Worm (Caenorhabditis elegans) whole organism, L4 larva: ENCODE data around the gene F56D6.9.

Experiments
- F10B5.3 ChIP-seq: sonication (generic microtip); optimal IDR thresholded peaks from 2 replicates; lab custom pipeline; 2016; ENCODE audit warnings: mild to moderate bottlenecking, missing genetic modification characterization, missing compliant biosample characterization
- F37D6.2 ChIP-seq: sonication (generic microtip); optimal IDR thresholded peaks from 2 replicates; lab custom pipeline; 2016; ENCODE audit warnings: mild to moderate bottlenecking, missing genetic modification characterization, missing compliant biosample characterization
- F44E2.7 ChIP-seq: fragments of 200-800 bp; sonication (Bioruptor generic); IDR thresholded peaks from 2 replicates; pipeline ENCODE4 v2.1.2; 2022; ENCODE audit warnings: missing genetic modification characterization, missing compliant biosample characterization
- F49E8.2 ChIP-seq: sonication (generic microtip); optimal IDR thresholded peaks from 2 replicates; lab custom pipeline; 2016; ENCODE audit warnings: missing compliant biosample characterization, mild to moderate bottlenecking, missing genetic modification characterization, borderline replicate concordance
- T20F7.1 ChIP-seq: fragments of 200-800 bp; sonication (Bioruptor generic); optimal IDR thresholded peaks from 2 replicates; lab custom pipeline; 2018; ENCODE audit warnings: mild to moderate bottlenecking, missing genetic modification characterization, missing compliant biosample characterization
- Y48G9A.11 ChIP-seq: fragments of 200-800 bp; sonication (Bioruptor generic); IDR thresholded peaks from 2 replicates; pipeline ENCODE4 v1.3.6; 2022; ENCODE audit warnings: missing genetic modification reagents, missing genetic modification characterization, missing compliant biosample characterization
- aha-1 ChIP-seq: fragments of 150-350 bp; peaks from one replicate; lab custom pipeline; 2014; ENCODE audit warnings: missing biosample characterization, missing genetic modification characterization
- aly-2 ChIP-seq: sonication (generic microtip); optimal IDR thresholded peaks from 2 replicates; lab custom pipeline; 2018; ENCODE audit warnings: missing biosample characterization, missing genetic modification characterization
- ama-1 ChIP-seq: fragments of 150-350 bp; optimal IDR thresholded peaks from 2 replicates; lab custom pipeline; 2014; ENCODE audit warnings: inconsistent platforms, mixed read lengths
- attf-4 ChIP-seq: sonication (generic microtip); optimal IDR thresholded peaks from 3 replicates; lab custom pipeline; 2017; ENCODE audit warnings: missing biosample characterization, missing genetic modification characterization
- ceh-32 ChIP-seq: sonication (generic microtip); optimal IDR thresholded peaks from 2 replicates; lab custom pipeline; 2016; ENCODE audit warnings: mild to moderate bottlenecking, missing genetic modification characterization, missing compliant biosample characterization; ENCODE audit not compliant: poor library complexity
- ceh-44 ChIP-seq: fragments of 200-800 bp; sonication (Bioruptor generic); IDR thresholded peaks from 2 replicates; pipeline ENCODE4 v1.3.6; 2022; ENCODE audit warnings: missing genetic modification reagents, missing genetic modification characterization, missing compliant biosample characterization
- ceh-82 ChIP-seq: sonication (generic microtip); optimal IDR thresholded peaks from 2 replicates; lab custom pipeline; 2017; ENCODE audit warnings: missing biosample characterization, missing genetic modification characterization
- cey-2 ChIP-seq: sonication (generic microtip); optimal IDR thresholded peaks from 3 replicates; lab custom pipeline; 2017; ENCODE audit warnings: missing genetic modification characterization, mild to moderate bottlenecking, missing compliant biosample characterization, antibody characterized with exemption, borderline replicate concordance; ENCODE audit not compliant: insufficient read depth
- daf-12 ChIP-seq: fragments of 150-350 bp; optimal IDR thresholded peaks from 2 replicates; lab custom pipeline; 2014; ENCODE audit warnings: missing biosample characterization, missing genetic modification reagents, missing genetic modification characterization
- daf-8 ChIP-seq: fragments of 200-800 bp; sonication (Bioruptor generic); IDR thresholded peaks from 2 replicates; pipeline ENCODE4 v1.3.6; 2022; ENCODE audit warnings: missing genetic modification characterization, missing compliant biosample characterization
- dmd-6 ChIP-seq: fragments of 200-800 bp; sonication (Bioruptor generic); IDR thresholded peaks from 2 replicates; pipeline ENCODE4 v1.3.6; 2022; ENCODE audit warnings: missing genetic modification reagents, missing genetic modification characterization, missing compliant biosample characterization
- dmd-8 ChIP-seq: fragments of 200-800 bp; sonication (Bioruptor generic); IDR thresholded peaks from 2 replicates; pipeline ENCODE4 v1.3.6; 2022; ENCODE audit warnings: missing genetic modification characterization, missing compliant biosample characterization
- dmd-9 ChIP-seq: fragments of 200-800 bp; sonication (Bioruptor generic); IDR thresholded peaks from 2 replicates; pipeline ENCODE4 v1.3.6; 2022; ENCODE audit warnings: missing genetic modification reagents, missing genetic modification characterization, missing compliant biosample characterization
- dve-1 ChIP-seq: sonication (generic microtip); optimal IDR thresholded peaks from 2 replicates; lab custom pipeline; 2017; ENCODE audit warnings: antibody characterized with exemption, mild to moderate bottlenecking, missing genetic modification characterization, missing compliant biosample characterization; ENCODE audit not compliant: insufficient read depth
- fkh-10 ChIP-seq: fragments of 150-350 bp; optimal IDR thresholded peaks from 2 replicates; lab custom pipeline; 2014; ENCODE audit warnings: missing biosample characterization, missing genetic modification reagents, missing genetic modification characterization
- fos-1 ChIP-seq: fragments of 150-350 bp; optimal IDR thresholded peaks from 2 replicates; lab custom pipeline; 2014; ENCODE audit warnings: missing biosample characterization, missing genetic modification characterization
- gei-8 ChIP-seq: fragments of 200-800 bp; sonication (Bioruptor generic); optimal IDR thresholded peaks from 2 replicates; lab custom pipeline; 2018; ENCODE audit warnings: mild to moderate bottlenecking, missing genetic modification characterization, missing compliant biosample characterization
- hlh-11 ChIP-seq: fragments of 200-800 bp; sonication (Bioruptor generic); optimal IDR thresholded peaks from 2 replicates; lab custom pipeline; 2018; ENCODE audit warnings: mild to moderate bottlenecking, missing genetic modification characterization, missing compliant biosample characterization
- hlh-30 ChIP-seq: sonication (generic microtip); optimal IDR thresholded peaks from 2 replicates; lab custom pipeline; 2017; ENCODE audit warnings: antibody characterized with exemption, mild to moderate bottlenecking, missing genetic modification characterization, missing compliant biosample characterization; ENCODE audit not compliant: insufficient read depth
- lim-7 ChIP-seq: fragments of 200-800 bp; sonication (Bioruptor generic); IDR thresholded peaks from 2 replicates; pipeline ENCODE4 v1.3.6; 2022; ENCODE audit warnings: missing genetic modification characterization, missing compliant biosample characterization
- lin-1 ChIP-seq: fragments of 200-800 bp; sonication (Bioruptor generic); IDR thresholded peaks from 2 replicates; pipeline ENCODE4 v1.3.6; 2022; ENCODE audit warnings: missing genetic modification reagents, missing genetic modification characterization, missing compliant biosample characterization
- lin-13 ChIP-seq: fragments of 150-350 bp; optimal IDR thresholded peaks from 2 replicates; lab custom pipeline; 2014; ENCODE audit warnings: missing biosample characterization, missing genetic modification reagents, missing genetic modification characterization
- lin-29 ChIP-seq: fragments of 200-800 bp; sonication (Bioruptor generic); IDR thresholded peaks from 2 replicates; pipeline ENCODE4 v1.3.6; 2022; ENCODE audit warnings: missing genetic modification reagents, missing genetic modification characterization, missing compliant biosample characterization
- lsy-2 ChIP-seq, 2 experiments: fragments of 150-350 bp in 1 of 2; sonication (generic microtip) in 1 of 2; optimal IDR thresholded peaks; 2 replicates each; lab custom pipeline; 2014 to 2017; ENCODE audit warnings: missing biosample characterization in 2 of 2, missing genetic modification characterization in 2 of 2
- mdt-29 ChIP-seq: fragments of 200-800 bp; sonication (Bioruptor generic); IDR thresholded peaks from 2 replicates; pipeline ENCODE4 v1.3.6; 2022; ENCODE audit warnings: missing genetic modification reagents, missing genetic modification characterization, missing compliant biosample characterization
- mep-1 ChIP-seq: fragments of 150-350 bp; sonication (generic microtip); optimal IDR thresholded peaks from 3 replicates; lab custom pipeline; 2014; ENCODE audit warnings: missing biosample characterization, missing genetic modification characterization
- nhr-102 ChIP-seq: sonication (generic microtip); optimal IDR thresholded peaks from 2 replicates; lab custom pipeline; 2016; ENCODE audit warnings: mild to moderate bottlenecking, missing genetic modification characterization, moderate library complexity, missing compliant biosample characterization
- nhr-28 ChIP-seq: fragments of 150-350 bp; optimal IDR thresholded peaks from 2 replicates; lab custom pipeline; 2014; ENCODE audit warnings: missing biosample characterization, missing genetic modification characterization
- nhr-42 ChIP-seq: fragments of 200-800 bp; sonication (Bioruptor generic); IDR thresholded peaks from 2 replicates; pipeline ENCODE4 v1.3.6; 2022; ENCODE audit warnings: missing genetic modification characterization, missing compliant biosample characterization
- nhr-48 ChIP-seq: sonication (generic microtip); optimal IDR thresholded peaks from 2 replicates; lab custom pipeline; 2016; ENCODE audit warnings: mild to moderate bottlenecking, missing genetic modification characterization, missing compliant biosample characterization
- pqm-1 ChIP-seq: sonication (generic microtip); optimal IDR thresholded peaks from 2 replicates; lab custom pipeline; 2017; ENCODE audit warnings: missing biosample characterization, missing genetic modification characterization
- rbr-2 ChIP-seq: sonication (generic microtip); optimal IDR thresholded peaks from 2 replicates; lab custom pipeline; 2016; ENCODE audit warnings: missing genotype, missing genetic modification characterization, missing compliant biosample characterization
- saeg-2 ChIP-seq: fragments of 200-800 bp; sonication (Bioruptor generic); IDR thresholded peaks from 2 replicates; pipeline ENCODE4 v1.3.6; 2022; ENCODE audit warnings: missing genetic modification reagents, missing genetic modification characterization, missing compliant biosample characterization
- skn-1 ChIP-seq: fragments of 150-350 bp; optimal IDR thresholded peaks from 2 replicates; lab custom pipeline; 2014; ENCODE audit warnings: missing biosample characterization, missing genetic modification characterization
- tag-97 ChIP-seq: fragments of 200-800 bp; sonication (Bioruptor generic); IDR thresholded peaks from 2 replicates; pipeline ENCODE4 v1.3.6; 2022; ENCODE audit warnings: missing genetic modification characterization, missing compliant biosample characterization
- tra-1 ChIP-seq: fragments of 200-800 bp; sonication (Bioruptor generic); IDR thresholded peaks from 2 replicates; pipeline ENCODE4 v1.3.6; 2022; ENCODE audit warnings: missing genetic modification reagents, missing genetic modification characterization, missing compliant biosample characterization
- unc-62 ChIP-seq, 3 experiments: fragments of 150-350 bp in 1 of 3; sonication (generic microtip); optimal IDR thresholded peaks in 2 of 3; peaks in 1 of 3; 1 replicate in 1 of 3; 2 replicates in 2 of 3; lab custom pipeline; 2014 to 2017; ENCODE audit warnings: missing biosample characterization in 3 of 3, missing genetic modification characterization in 3 of 3, missing genetic modification reagents in 3 of 3, missing genotype in 1 of 3
- vab-7 ChIP-seq: fragments of 200-800 bp; sonication (Bioruptor generic); IDR thresholded peaks from 2 replicates; pipeline ENCODE4 v1.3.6; 2022; ENCODE audit warnings: missing genetic modification reagents, missing genetic modification characterization, missing compliant biosample characterization
- zfp-2 ChIP-seq: sonication (generic microtip); optimal IDR thresholded peaks from 2 replicates; lab custom pipeline; 2016; ENCODE audit warnings: mild to moderate bottlenecking, missing genetic modification characterization, missing compliant biosample characterization
- zip-2 ChIP-seq: fragments of 150-350 bp; optimal IDR thresholded peaks from 2 replicates; lab custom pipeline; 2014; ENCODE audit warnings: missing biosample characterization, missing genetic modification characterization
- ztf-11 ChIP-seq: fragments of 150-350 bp; optimal IDR thresholded peaks from 2 replicates; lab custom pipeline; 2014; ENCODE audit warnings: missing biosample characterization, missing genetic modification characterization

The F56D6.9 gene

DNA sequence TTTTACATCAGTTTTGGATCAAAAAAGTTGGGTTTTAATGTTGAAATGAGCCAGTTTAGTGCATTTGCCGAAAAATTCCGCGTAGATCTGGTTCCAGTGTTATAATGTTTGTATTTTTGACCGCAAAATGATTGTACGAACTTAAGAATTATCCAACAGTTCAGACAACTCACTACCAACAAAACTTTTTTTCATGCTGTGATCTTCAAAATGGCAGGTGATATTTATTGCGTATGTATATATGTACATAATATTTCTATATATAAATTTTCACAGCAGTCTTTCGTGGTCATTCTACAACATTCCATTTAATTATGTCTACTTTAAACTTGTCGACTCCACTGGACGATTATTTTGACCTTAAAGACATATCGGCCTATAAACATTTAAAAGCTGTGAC lies 23.2 kb downstream of the F56D6.9 start, which contains the start of gene srz-20:
TSS of gene srz-20 (plus strand) at position 301 of the 400 bp plus-strand sequence.
- TF ChIP-seq nhr-28 (tag; lab: Kevin White, UChicago) (no peak), daf-8 (no peak), fkh-10 (GFP tag; lab: Kevin White, UChicago) (no peak), nhr-48 (tag; lab: Kevin White, UChicago) (no peak), lsy-2 (tag; optimal IDR thresholded peaks at IDR 0.05; lab: Kevin White, UChicago) (no peak), T20F7.1 (no peak), zfp-2 (tag; lab: Kevin White, UChicago) (no peak), dmd-8 (GFP tag; lab: Robert Waterston, UW) (no peak), dmd-6 (GFP tag; lab: Robert Waterston, UW) (no peak), ama-1 (lab: Kevin White, UChicago) (no peak), F44E2.7 (GFP tag; lab: Robert Waterston, UW) (no peak), lin-13 (no peak), skn-1 (tag; lab: Kevin White, UChicago) (no peak), Y48G9A.11 (no peak), ztf-11 (tag; lab: Kevin White, UChicago) (no peak), hlh-30 (tag; lab: Kevin White, UChicago) (no peak), saeg-2 (no peak)

DNA sequence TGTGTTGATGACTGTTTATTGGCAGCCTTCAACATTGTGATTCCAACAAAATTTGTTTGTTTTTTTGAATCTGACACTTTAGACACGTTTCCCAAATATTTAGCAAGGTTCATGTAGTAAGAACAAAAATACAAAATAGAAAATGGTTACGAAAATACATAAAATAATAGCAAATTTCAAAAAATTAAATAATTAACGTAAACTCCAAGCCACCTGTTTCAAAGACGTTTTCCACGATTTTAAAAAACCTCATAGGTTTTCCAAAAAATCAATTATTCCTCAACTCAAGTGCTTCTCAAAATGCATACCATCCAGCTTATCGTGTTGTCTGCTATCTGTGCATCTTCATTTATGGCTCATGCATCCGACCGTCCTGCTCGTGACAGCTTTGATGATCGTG lies 25.3 kb downstream of the F56D6.9 start, which contains the start of gene F56D6.14:
TSS of gene F56D6.14 (plus strand) at position 301 of the 400 bp plus-strand sequence.
- TF ChIP-seq unc-62 (GFP tag; optimal IDR thresholded peaks at IDR 0.05 in 1 of 2; lab: Kevin White, UChicago) (peak in 1 of 2 experiments; percentile 73), unc-62 (tag; optimal IDR thresholded peaks at IDR 0.05; lab: Kevin White, UChicago) (no peak), ceh-82 (no peak)

DNA sequence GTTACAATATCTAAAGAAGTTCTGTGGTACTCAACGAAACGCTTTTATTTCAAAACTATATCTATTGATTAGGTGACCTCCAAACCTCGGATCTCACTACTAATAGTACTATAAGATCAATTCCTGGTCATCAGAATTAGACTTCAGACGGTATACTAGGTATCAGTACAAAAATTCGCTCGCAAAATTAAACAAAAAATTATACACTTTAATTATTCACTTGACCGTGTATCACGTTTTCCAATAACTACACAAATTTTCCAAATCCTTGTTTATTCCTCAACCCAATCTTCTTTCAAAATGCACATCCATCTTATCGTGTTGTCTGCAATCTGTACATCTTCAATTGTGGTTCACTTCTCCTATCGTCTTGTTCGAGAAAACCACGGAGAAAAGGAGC lies 26.0 kb downstream of the F56D6.9 start, which contains the start of gene F56D6.23:
TSS of gene F56D6.23 (plus strand) at position 301 of the 400 bp plus-strand sequence.
- TF ChIP-seq ceh-32: no peak
- TF ChIP-seq fos-1 (tag; lab: Kevin White, UChicago): no peak
- TF ChIP-seq F37D6.2 (tag; lab: Kevin White, UChicago): no peak
- TF ChIP-seq hlh-11 (tag; lab: Kevin White, UChicago): no peak
- TF ChIP-seq mdt-29: no peak
- no peak for TF ChIP-seq aly-2 (tag; lab: Kevin White, UChicago)
- no peak for TF ChIP-seq cey-2 (tag; lab: Kevin White, UChicago)
- TF ChIP-seq dmd-9 (GFP tag; lab: Robert Waterston, UW): no peak
- no peak for TF ChIP-seq nhr-42 (GFP tag; lab: Robert Waterston, UW)
- no peak for TF ChIP-seq gei-8 (GFP tag; lab: Kevin White, UChicago)
- no peak for TF ChIP-seq F49E8.2
- TF ChIP-seq zip-2 (tag; lab: Kevin White, UChicago): no peak
- no peak for TF ChIP-seq zfp-2 (tag; lab: Kevin White, UChicago)
- no peak for TF ChIP-seq attf-4 (tag; lab: Kevin White, UChicago)
- no peak for TF ChIP-seq tag-97 (GFP tag; lab: Robert Waterston, UW)
- TF ChIP-seq vab-7 (GFP tag; lab: Robert Waterston, UW): no peak
- TF ChIP-seq daf-12 (tag; lab: Kevin White, UChicago): no peak
- TF ChIP-seq F44E2.7 (GFP tag; lab: Robert Waterston, UW): no peak

DNA sequence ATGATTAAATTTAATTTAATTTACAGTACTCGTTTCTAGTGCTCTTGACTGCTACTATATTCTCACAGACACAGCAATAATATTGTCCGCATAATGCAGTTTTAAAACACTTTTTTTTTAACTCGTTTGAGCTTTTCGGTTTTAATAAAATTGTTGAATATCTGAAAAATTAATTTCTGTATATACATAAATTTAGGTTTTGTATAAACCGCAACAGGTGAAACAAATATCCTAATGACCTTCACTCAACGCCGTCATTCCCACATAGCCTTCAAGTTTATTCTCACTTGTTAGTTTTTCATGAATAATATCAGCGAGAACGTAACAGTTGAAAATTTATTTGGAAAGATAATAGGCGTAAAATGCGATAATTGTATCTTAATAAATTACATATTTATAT lies 27.4 kb downstream of the F56D6.9 start, which contains the start of gene srz-19:
TSS of gene srz-19 (plus strand) at position 301 of the 400 bp plus-strand sequence.
- no peak for TF ChIP-seq pqm-1
- TF ChIP-seq fos-1 (tag; lab: Kevin White, UChicago): no peak
- TF ChIP-seq mep-1 (tag; lab: Kevin White, UChicago): no peak
- TF ChIP-seq lin-1 (GFP tag; lab: Robert Waterston, UW): no peak
- TF ChIP-seq rbr-2: no peak
- no peak for TF ChIP-seq lsy-2 (tag; optimal IDR thresholded peaks at IDR 0.05; lab: Kevin White, UChicago)
- no peak for TF ChIP-seq lin-29 (GFP tag; lab: Robert Waterston, UW)
- no peak for TF ChIP-seq lim-7
- TF ChIP-seq F10B5.3 (tag; lab: Kevin White, UChicago): no peak
- no peak for TF ChIP-seq dmd-6 (GFP tag; lab: Robert Waterston, UW)
- TF ChIP-seq ceh-44 (GFP tag; lab: Robert Waterston, UW): no peak
- no peak for TF ChIP-seq nhr-42 (GFP tag; lab: Robert Waterston, UW)
- no peak for TF ChIP-seq nhr-102 (tag; lab: Kevin White, UChicago)
- TF ChIP-seq dve-1 (tag; lab: Kevin White, UChicago): no peak
- TF ChIP-seq cey-2 (tag; lab: Kevin White, UChicago): no peak
- TF ChIP-seq tra-1 (GFP tag; lab: Robert Waterston, UW): no peak
- TF ChIP-seq aha-1 (tag; lab: Kevin White, UChicago): no peak
